Worm (Caenorhabditis elegans): Measurements from ENCODE around the gene str-33.

- TF ChIP-seq K12H6.12 (tag; optimal IDR thresholded peaks at IDR 0.05) (no peak), B0261.1 (tag; optimal IDR thresholded peaks at IDR 0.05) (no peak), Y79H2A.3 (GFP tag; conservative IDR thresholded peaks at IDR 0.05) (no peak), snpc-4 (GFP tag; optimal IDR thresholded peaks at IDR 0.05) (no peak), snpc-4 (tag; optimal IDR thresholded peaks at IDR 0.05) (no peak), snpc-1.3 (tag; optimal IDR thresholded peaks at IDR 0.05; ENCODE audit: insufficient read depth) (no peak), dpl-1 (GFP tag; optimal IDR thresholded peaks at IDR 0.05) (no peak), bed-1 (GFP tag; IDR thresholded peaks at IDR 0.05) (no peak), rcor-1 (GFP tag; IDR thresholded peaks at IDR 0.05) (no peak), unc-62 (GFP tag; optimal IDR thresholded peaks at IDR 0.05) (no peak), F33H1.4 (GFP tag; IDR thresholded peaks at IDR 0.05) (no peak), pha-4 (tag; optimal IDR thresholded peaks at IDR 0.05) (no peak), pbrm-1 (GFP tag; IDR thresholded peaks at IDR 0.05) (no peak)
Observed at ce11 chrV:2703299-2703698, 25.0 kb upstream of the str-33 start.
